Fruit fly (Drosophila melanogaster) whole organism: ENCODE data around the gene SA1.

Experiments used
- CG8478 ChIP-seq: fragments of >200 bp; optimal IDR thresholded peaks from 2 replicates; lab custom pipeline; 2018; ENCODE audit warnings: inconsistent platforms
- Dll ChIP-seq: fragments of >200 bp; optimal IDR thresholded peaks from 2 replicates; lab custom pipeline; 2017
- pan ChIP-seq: fragments of >200 bp; optimal IDR thresholded peaks from 2 replicates; lab custom pipeline; 2017
- psq ChIP-seq: fragments of >200 bp; optimal IDR thresholded peaks from 2 replicates; lab custom pipeline; 2017
- usp ChIP-seq: fragments of >200 bp; optimal IDR thresholded peaks from 2 replicates; lab custom pipeline; 2017; ENCODE audit warnings: missing biosample characterization, missing genetic modification characterization, mixed read lengths

DNA sequence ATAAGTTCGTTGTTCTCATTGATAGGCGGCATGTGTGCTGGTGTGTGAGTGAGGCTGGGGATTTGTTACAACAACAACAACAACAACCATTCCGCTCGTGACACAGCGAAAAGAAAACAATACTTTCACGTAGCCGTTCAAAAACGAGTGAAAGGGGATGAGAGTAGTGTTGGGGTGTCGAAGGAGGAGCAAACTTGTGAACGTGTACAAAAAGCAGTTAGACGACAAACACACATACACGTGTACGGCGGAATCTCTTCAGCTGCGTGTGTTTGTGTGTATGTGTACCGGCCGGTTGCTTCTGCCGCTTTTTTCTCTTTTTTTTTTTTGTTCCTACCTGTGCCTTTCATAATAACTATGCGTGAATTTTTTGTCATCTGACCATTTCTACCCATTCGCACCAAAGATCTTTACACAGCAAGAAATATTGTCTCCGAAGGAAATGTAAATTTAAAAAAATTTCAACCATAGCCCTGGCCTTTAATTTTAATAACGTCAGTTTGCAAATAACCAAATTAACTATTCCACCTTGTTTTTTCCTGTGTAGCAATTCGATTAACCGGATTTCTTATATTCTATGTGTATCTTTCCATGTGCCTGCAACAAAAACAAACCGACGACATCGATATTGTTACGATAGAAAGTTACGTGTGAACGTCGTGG, 28.0 kb upstream of the SA1 start:
- TF ChIP-seq psq (lab: Kevin White, UChicago) (no peak), pan (lab: Kevin White, UChicago) (no peak), usp (no peak), CG8478 (no peak), Dll (no peak)
